Fruit fly (Drosophila melanogaster): ENCODE results near the gene Atg8a.

The Atg8a gene

dm6 chrX:10744315-10744767 lies 23.8 kb downstream of the Atg8a start, which contains the start of gene ras:
TSS of gene ras (plus strand) at chrX:10744502.
- TF ChIP-seq cic (GFP tag; optimal IDR thresholded peaks at IDR 0.05) = no peak
- TF ChIP-seq CG1620 (GFP tag; optimal IDR thresholded peaks at IDR 0.05) = no peak
- TF ChIP-seq tj (GFP tag; optimal IDR thresholded peaks at IDR 0.05) = peak; percentile 23
- TF ChIP-seq cnc (optimal IDR thresholded peaks at IDR 0.05) = no peak
- TF ChIP-seq Mnt (GFP tag; optimal IDR thresholded peaks at IDR 0.05) = peak; percentile 16
- no peak for TF ChIP-seq toe (GFP tag; optimal IDR thresholded peaks at IDR 0.05)
- TF ChIP-seq pad (GFP tag; optimal IDR thresholded peaks at IDR 0.05) = peak; percentile 35
- TF ChIP-seq CG14711 (tag; optimal IDR thresholded peaks at IDR 0.05) = no peak
- no peak for TF ChIP-seq CG12768 (GFP tag; optimal IDR thresholded peaks at IDR 0.05)
- TF ChIP-seq ovo (GFP tag; optimal IDR thresholded peaks at IDR 0.05) = peak; percentile 88
- no peak for TF ChIP-seq CG7101 (tag; optimal IDR thresholded peaks at IDR 0.05)
- TF ChIP-seq kay (GFP tag; ENCODE audit: borderline replicate concordance) = no peak
- TF ChIP-seq CG11617 (GFP tag; optimal IDR thresholded peaks at IDR 0.05) = no peak
- TF ChIP-seq CG33017 (tag; optimal IDR thresholded peaks at IDR 0.05) = no peak
- no peak for TF ChIP-seq Hr96 (GFP tag; optimal IDR thresholded peaks at IDR 0.05)
- no peak for TF ChIP-seq CG5204 (GFP tag; optimal IDR thresholded peaks at IDR 0.05)
- no peak for TF ChIP-seq Clk (GFP tag; optimal IDR thresholded peaks at IDR 0.05)
- TF ChIP-seq bab1 (GFP tag; optimal IDR thresholded peaks at IDR 0.05) = no peak
- no peak for TF ChIP-seq CG7045 (GFP tag; optimal IDR thresholded peaks at IDR 0.05)
- no peak for TF ChIP-seq Crg-1 (GFP tag; optimal IDR thresholded peaks at IDR 0.05)

DNA sequence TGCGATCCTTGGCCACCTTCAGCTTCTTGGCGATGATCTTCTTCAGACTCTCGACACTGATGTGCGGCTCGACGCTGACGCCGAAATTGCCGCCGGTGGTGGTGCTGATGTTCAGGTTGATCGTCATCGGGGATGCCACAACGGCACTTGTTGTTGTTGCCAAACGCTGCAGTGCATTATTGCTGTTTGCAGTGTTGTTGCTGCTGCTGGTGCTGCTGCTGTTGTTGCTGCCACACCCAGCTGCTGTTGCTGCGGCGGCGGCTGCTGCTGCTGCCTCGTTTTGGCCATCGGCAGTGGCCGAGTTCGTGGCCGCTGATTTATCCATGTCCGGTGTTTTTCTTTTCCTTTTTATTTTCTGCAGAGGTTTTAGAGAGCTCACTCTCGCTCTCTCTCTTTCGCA lies 24.3 kb downstream of the Atg8a start:
- no peak for TF ChIP-seq pad (GFP tag; optimal IDR thresholded peaks at IDR 0.05)

DNA sequence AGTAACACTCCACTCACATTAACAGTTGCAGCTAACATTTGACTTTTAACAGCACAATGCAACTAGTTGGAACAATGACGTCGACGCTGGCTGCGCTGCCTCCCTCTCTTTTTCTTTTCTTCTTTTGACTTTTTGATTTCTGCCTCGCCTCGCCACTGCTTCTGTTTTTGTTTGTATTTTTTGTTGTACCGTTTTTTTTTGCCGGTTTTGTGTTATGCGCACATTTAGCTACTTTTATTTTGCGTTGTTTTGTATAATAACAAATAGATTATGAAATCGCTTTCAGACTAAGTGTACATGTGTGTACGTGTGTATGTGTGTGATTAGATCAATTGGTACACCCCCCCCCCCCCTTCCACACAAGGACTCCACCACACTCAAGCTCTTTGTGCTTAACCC lies 25.6 kb downstream of the Atg8a start:
- TF ChIP-seq tj (GFP tag; optimal IDR thresholded peaks at IDR 0.05) (peak; percentile 51), CG11617 (GFP tag; optimal IDR thresholded peaks at IDR 0.05) (no peak), cic (GFP tag; optimal IDR thresholded peaks at IDR 0.05) (peak; percentile 9), toe (GFP tag; optimal IDR thresholded peaks at IDR 0.05) (no peak)

DNA sequence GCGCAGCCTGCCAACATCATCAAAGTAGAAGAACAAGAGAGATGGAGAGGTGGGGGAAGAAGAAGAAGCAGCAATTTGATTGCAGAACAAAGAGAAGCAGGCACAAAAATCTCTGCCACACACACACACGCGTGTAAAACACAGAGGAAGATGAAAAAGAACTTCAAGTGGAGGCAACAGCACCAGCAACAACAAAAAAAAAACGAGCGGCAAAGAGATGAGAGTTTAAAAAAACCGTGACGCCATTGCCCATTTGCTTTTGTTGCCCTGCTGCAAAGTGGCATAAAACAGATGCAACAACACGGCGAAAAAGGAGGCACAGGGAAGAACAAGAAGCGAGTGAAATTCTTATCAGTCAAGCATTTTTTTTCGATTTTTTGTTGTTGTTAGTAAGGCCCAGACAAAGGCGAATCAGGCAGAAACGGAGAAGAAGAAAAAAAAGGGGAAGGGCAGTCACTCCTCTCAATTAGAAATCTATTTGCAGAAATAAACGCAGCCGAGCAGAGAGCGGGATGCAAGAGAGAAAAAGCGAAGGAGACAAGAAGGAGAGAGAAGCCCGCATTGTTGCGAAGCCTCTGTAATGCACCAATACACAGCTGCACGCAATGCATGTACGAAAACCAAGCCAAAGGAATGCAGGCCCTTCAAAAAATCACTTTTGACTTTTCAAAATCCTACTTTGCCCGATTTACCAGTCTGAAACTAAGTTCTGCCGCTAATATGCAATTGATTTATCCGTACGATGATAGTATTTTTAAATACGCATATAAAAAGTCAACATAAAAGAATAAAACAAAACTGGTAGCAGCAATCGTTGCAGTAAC lies 26.2 kb downstream of the Atg8a start:
- TF ChIP-seq pad (GFP tag; optimal IDR thresholded peaks at IDR 0.05) (peak; percentile 91), kay (GFP tag; ENCODE audit: borderline replicate concordance) (no peak)

DNA sequence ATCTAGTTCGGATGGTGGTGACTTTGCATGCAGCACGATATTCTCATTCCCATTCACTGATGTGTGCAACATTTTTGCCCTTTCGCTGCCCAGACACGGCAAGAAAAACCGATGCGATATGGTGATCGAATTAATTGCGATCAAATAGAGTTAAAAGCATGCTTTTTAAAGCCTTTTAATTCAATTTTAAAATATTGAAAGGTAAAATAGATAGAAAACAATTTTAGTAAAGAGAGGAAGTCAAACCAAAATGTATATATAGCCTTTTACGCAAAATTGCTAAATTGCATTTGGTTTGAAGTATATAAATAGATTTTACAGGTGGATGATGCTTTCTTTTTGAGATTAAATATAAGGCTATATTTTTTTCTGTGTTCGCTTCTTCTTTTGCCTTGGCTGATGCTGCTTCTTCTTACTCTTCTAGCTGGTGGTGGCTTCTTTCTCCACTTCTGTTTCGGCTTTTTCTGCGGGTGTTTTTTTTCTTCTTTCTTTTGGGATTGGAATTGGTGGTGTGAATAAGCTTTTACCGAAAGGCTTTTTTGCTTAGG lies 27.1 kb downstream of the Atg8a start:
- no peak for TF ChIP-seq CG7045 (GFP tag; optimal IDR thresholded peaks at IDR 0.05)
- no peak for TF ChIP-seq CG14711 (tag; optimal IDR thresholded peaks at IDR 0.05)
- TF ChIP-seq CG11617 (GFP tag; optimal IDR thresholded peaks at IDR 0.05) = no peak
- no peak for TF ChIP-seq ovo (GFP tag; optimal IDR thresholded peaks at IDR 0.05)
- TF ChIP-seq CG12768 (GFP tag; optimal IDR thresholded peaks at IDR 0.05) = no peak
- no peak for TF ChIP-seq cic (GFP tag; optimal IDR thresholded peaks at IDR 0.05)
- TF ChIP-seq cnc (optimal IDR thresholded peaks at IDR 0.05) = no peak
- no peak for TF ChIP-seq CG5204 (GFP tag; optimal IDR thresholded peaks at IDR 0.05)
- no peak for TF ChIP-seq Mnt (GFP tag; optimal IDR thresholded peaks at IDR 0.05)
- TF ChIP-seq CG1620 (GFP tag; optimal IDR thresholded peaks at IDR 0.05) = no peak
- no peak for TF ChIP-seq CG33017 (tag; optimal IDR thresholded peaks at IDR 0.05)
- TF ChIP-seq pad (GFP tag; optimal IDR thresholded peaks at IDR 0.05) = no peak
- TF ChIP-seq toe (GFP tag; optimal IDR thresholded peaks at IDR 0.05) = no peak
- no peak for TF ChIP-seq Clk (GFP tag; optimal IDR thresholded peaks at IDR 0.05)

DNA sequence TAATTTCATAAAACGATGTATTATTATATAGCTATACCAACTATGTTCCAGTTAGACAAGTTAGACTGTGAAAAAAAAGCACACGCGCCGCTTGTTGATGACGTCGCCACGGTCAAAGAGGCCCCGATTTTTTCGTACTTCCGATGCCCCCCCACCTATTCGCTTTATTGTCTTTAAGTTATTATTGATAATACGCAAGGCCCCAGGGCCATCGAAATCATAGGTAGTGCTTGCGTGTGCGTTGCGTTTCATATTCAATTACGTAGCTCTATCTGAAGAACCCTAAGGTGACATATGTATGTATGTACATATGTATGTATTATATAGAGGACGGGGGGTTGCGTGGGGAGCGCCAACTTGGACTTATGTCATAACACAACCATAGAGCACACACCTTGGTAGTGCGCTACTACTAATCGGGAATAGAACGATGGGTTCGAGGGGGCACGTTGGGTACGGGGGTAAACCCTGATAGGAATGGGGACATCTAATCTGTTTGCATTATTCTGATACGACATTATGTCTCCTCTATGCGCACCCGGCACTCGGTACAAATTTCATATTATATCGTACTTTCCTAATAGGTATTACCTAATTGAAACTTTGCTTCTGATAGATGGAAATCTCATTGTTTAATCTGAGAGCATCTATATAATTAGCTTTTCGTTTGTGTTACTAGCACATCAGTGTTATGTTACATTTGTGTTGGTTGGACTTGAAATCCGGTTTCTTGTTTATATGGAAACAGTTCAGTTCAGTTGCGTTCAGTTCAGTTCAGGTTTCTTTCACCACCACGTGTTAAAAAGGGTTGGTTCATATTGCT lies 28.3 kb downstream of the Atg8a start:
- TF ChIP-seq ovo (GFP tag; optimal IDR thresholded peaks at IDR 0.05) (peak; percentile 11), cic (GFP tag; optimal IDR thresholded peaks at IDR 0.05) (peak; percentile 63), Hr96 (GFP tag; optimal IDR thresholded peaks at IDR 0.05) (no peak)

dm6 chrX:10738835-10739371 lies 29.2 kb downstream of the Atg8a start:
- no peak for TF ChIP-seq kay (GFP tag; ENCODE audit: borderline replicate concordance)
- peak; percentile 2 for TF ChIP-seq CG12768 (GFP tag; optimal IDR thresholded peaks at IDR 0.05)
